Worm (Caenorhabditis elegans) whole organism, young adult: ENCODE measurements around the gene nkcc-1.

Source experiments
- B0261.1 ChIP-seq: sonication (generic microtip); optimal IDR thresholded peaks from 2 replicates; lab custom pipeline; 2016; ENCODE audit warnings: mild to moderate bottlenecking, missing genetic modification characterization, moderate library complexity, missing compliant biosample characterization
- C06A6.2 ChIP-seq: fragments of 200-800 bp; sonication (Bioruptor generic); conservative IDR thresholded peaks from 2 replicates; pipeline ENCODE4 v1.3.6; 2022; ENCODE audit warnings: missing genetic modification characterization, missing compliant biosample characterization
- F22D6.2 ChIP-seq: sonication (generic microtip); optimal IDR thresholded peaks from 2 replicates; lab custom pipeline; 2016; ENCODE audit warnings: mild to moderate bottlenecking, missing genetic modification characterization, missing compliant biosample characterization
- F39B2.1 ChIP-seq: fragments of 200-800 bp; sonication (Bioruptor generic); IDR thresholded peaks from 2 replicates; pipeline ENCODE4 v1.3.6; 2022; ENCODE audit warnings: missing genetic modification reagents, missing genetic modification characterization, missing compliant biosample characterization
- F57A8.1 ChIP-seq: fragments of 200-800 bp; sonication (Bioruptor generic); optimal IDR thresholded peaks from 2 replicates; lab custom pipeline; 2018; ENCODE audit warnings: mild to moderate bottlenecking, missing genetic modification characterization, moderate library complexity, missing compliant biosample characterization
- K11D2.4 ChIP-seq: fragments of 200-800 bp; sonication (Bioruptor generic); IDR thresholded peaks from 2 replicates; pipeline ENCODE4 v1.3.6; 2022; ENCODE audit warnings: missing genetic modification reagents, missing genetic modification characterization, missing compliant biosample characterization
- K12H6.12 ChIP-seq: fragments of 200-800 bp; sonication (Bioruptor generic); optimal IDR thresholded peaks from 2 replicates; lab custom pipeline; 2018; ENCODE audit warnings: mild to moderate bottlenecking, missing genetic modification characterization, missing compliant biosample characterization
- T26A5.8 ChIP-seq: sonication (generic microtip); optimal IDR thresholded peaks from 2 replicates; lab custom pipeline; 2016; ENCODE audit warnings: missing genetic modification characterization, missing compliant biosample characterization
- akir-1 ChIP-seq: fragments of 200-800 bp; sonication (Bioruptor generic); optimal IDR thresholded peaks from 2 replicates; lab custom pipeline; 2018; ENCODE audit warnings: mild to moderate bottlenecking, missing genetic modification characterization, moderate library complexity, missing compliant biosample characterization
- ama-1 ChIP-seq, 3 experiments: fragments of 150-350 bp in 1 of 3; sonication (generic microtip) in 2 of 3; optimal IDR thresholded peaks; 2 replicates each; lab custom pipeline; 2014 to 2018; ENCODE audit warnings: missing biosample characterization in 2 of 3, missing genetic modification characterization in 2 of 3, missing genetic modification reagents in 2 of 3
- aptf-3 ChIP-seq: fragments of 200-800 bp; sonication (Bioruptor generic); IDR thresholded peaks from 2 replicates; pipeline ENCODE4 v1.3.6; 2022; ENCODE audit warnings: missing genetic modification characterization, missing compliant biosample characterization
- bed-1 ChIP-seq: fragments of 200-800 bp; sonication (Bioruptor generic); IDR thresholded peaks from 2 replicates; pipeline ENCODE4 v1.3.6; 2022; ENCODE audit warnings: missing genetic modification reagents, missing genetic modification characterization, missing compliant biosample characterization
- bed-2 ChIP-seq: fragments of 200-800 bp; sonication (Bioruptor generic); IDR thresholded peaks from 2 replicates; pipeline ENCODE4 v1.3.6; 2022; ENCODE audit warnings: missing genetic modification reagents, missing genetic modification characterization, missing compliant biosample characterization
- ceh-27 ChIP-seq: fragments of 200-800 bp; sonication (Bioruptor generic); optimal IDR thresholded peaks from 2 replicates; lab custom pipeline; 2018; ENCODE audit warnings: mild to moderate bottlenecking, missing genetic modification characterization, moderate library complexity, missing compliant biosample characterization
- ceh-40 ChIP-seq: fragments of 200-800 bp; sonication (Bioruptor generic); IDR thresholded peaks from 2 replicates; pipeline ENCODE4 v1.3.6; 2022; ENCODE audit warnings: missing genetic modification characterization, missing compliant biosample characterization
- ceh-79 ChIP-seq: sonication (generic microtip); optimal IDR thresholded peaks from 2 replicates; lab custom pipeline; 2017; ENCODE audit warnings: mild to moderate bottlenecking, missing genetic modification characterization, missing compliant biosample characterization
- chd-7 ChIP-seq: sonication (generic microtip); optimal IDR thresholded peaks from 2 replicates; lab custom pipeline; 2016; ENCODE audit warnings: mild to moderate bottlenecking, missing genetic modification characterization, moderate library complexity, missing compliant biosample characterization
- die-1 ChIP-seq: sonication (generic microtip); optimal IDR thresholded peaks from 2 replicates; lab custom pipeline; 2016; ENCODE audit warnings: missing genotype, mild to moderate bottlenecking, missing genetic modification characterization, missing compliant biosample characterization
- dox-1 ChIP-seq: fragments of 200-800 bp; sonication (Bioruptor generic); IDR thresholded peaks from 2 replicates; pipeline ENCODE4 v1.3.6; 2022; ENCODE audit warnings: missing genetic modification reagents, missing genetic modification characterization, missing compliant biosample characterization
- egl-18 ChIP-seq: fragments of 200-800 bp; sonication (Bioruptor generic); IDR thresholded peaks from 2 replicates; pipeline ENCODE4 v1.3.6; 2022; ENCODE audit warnings: missing genetic modification reagents, missing genetic modification characterization, missing compliant biosample characterization
- egrh-3 ChIP-seq: fragments of 200-800 bp; sonication (Bioruptor generic); IDR thresholded peaks from 2 replicates; pipeline ENCODE4 v1.3.6; 2022; ENCODE audit warnings: missing genetic modification reagents, missing genetic modification characterization, missing compliant biosample characterization
- ets-4 ChIP-seq: fragments of 200-800 bp; sonication (Bioruptor generic); optimal IDR thresholded peaks from 2 replicates; lab custom pipeline; 2018; ENCODE audit warnings: mild to moderate bottlenecking, missing genetic modification characterization, missing compliant biosample characterization
- fkh-3 ChIP-seq: sonication (generic microtip); optimal IDR thresholded peaks from 2 replicates; lab custom pipeline; 2016; ENCODE audit warnings: mild to moderate bottlenecking, missing genetic modification characterization, missing compliant biosample characterization
- hmg-1.2 ChIP-seq: fragments of 200-800 bp; sonication (Bioruptor generic); IDR thresholded peaks from 2 replicates; pipeline ENCODE4 v1.3.6; 2022; ENCODE audit warnings: missing genetic modification reagents, missing genetic modification characterization, missing compliant biosample characterization
- hmg-20 ChIP-seq: fragments of 200-800 bp; sonication (Bioruptor generic); IDR thresholded peaks from 2 replicates; pipeline ENCODE4 v1.3.6; 2022; ENCODE audit warnings: missing genetic modification reagents, missing genetic modification characterization, missing compliant biosample characterization
- let-607 ChIP-seq, 2 experiments: fragments of 200-800 bp in 1 of 2; sonication (Bioruptor generic) in 1 of 2; sonication (generic microtip) in 1 of 2; optimal IDR thresholded peaks; 2 replicates each; lab custom pipeline; 2016 to 2018; ENCODE audit warnings: mild to moderate bottlenecking in 2 of 2, missing compliant biosample characterization in 2 of 2, missing genetic modification characterization in 2 of 2, moderate library complexity in 2 of 2, missing genotype in 1 of 2
- lin-40 ChIP-seq: sonication (generic microtip); optimal IDR thresholded peaks from 2 replicates; lab custom pipeline; 2016; ENCODE audit warnings: missing genetic modification characterization, mild to moderate bottlenecking, missing compliant biosample characterization, missing genotype, missing genetic modification reagents
- lsl-1 ChIP-seq: fragments of 200-800 bp; sonication (Bioruptor generic); optimal IDR thresholded peaks from 2 replicates; lab custom pipeline; 2018; ENCODE audit warnings: mild to moderate bottlenecking, missing genetic modification characterization, moderate library complexity, missing compliant biosample characterization
- madf-10 ChIP-seq: sonication (generic microtip); optimal IDR thresholded peaks from 2 replicates; lab custom pipeline; 2016; ENCODE audit warnings: mild to moderate bottlenecking, missing genetic modification characterization, missing compliant biosample characterization
- mxl-1 ChIP-seq: sonication (generic microtip); optimal IDR thresholded peaks from 2 replicates; lab custom pipeline; 2016; ENCODE audit warnings: missing genetic modification characterization, missing compliant biosample characterization
- nfya-2 ChIP-seq: fragments of 200-800 bp; sonication (Bioruptor generic); IDR thresholded peaks from 2 replicates; pipeline ENCODE4 v1.3.6; 2022; ENCODE audit warnings: missing genetic modification reagents, missing genetic modification characterization, missing compliant biosample characterization
- nhr-120 ChIP-seq: fragments of 200-800 bp; sonication (Bioruptor generic); IDR thresholded peaks from 2 replicates; pipeline ENCODE4 v1.3.6; 2022; ENCODE audit warnings: missing genetic modification characterization, missing compliant biosample characterization
- nhr-90 ChIP-seq: sonication (generic microtip); optimal IDR thresholded peaks from 2 replicates; lab custom pipeline; 2016; ENCODE audit warnings: missing genotype, mild to moderate bottlenecking, missing genetic modification characterization, missing compliant biosample characterization
- snpc-1.1 ChIP-seq: sonication (generic microtip); optimal IDR thresholded peaks from 2 replicates; lab custom pipeline; 2017; ENCODE audit warnings: missing genetic modification characterization, mild to moderate bottlenecking, missing compliant biosample characterization, antibody characterized with exemption, moderate library complexity, missing genotype, missing genetic modification reagents; ENCODE audit not compliant: insufficient read depth
- sptf-2 ChIP-seq: fragments of 200-800 bp; sonication (Bioruptor generic); optimal IDR thresholded peaks from 2 replicates; lab custom pipeline; 2018; ENCODE audit warnings: mild to moderate bottlenecking, missing genetic modification characterization, missing compliant biosample characterization
- tbp1 ChIP-seq: fragments of 200-800 bp; sonication (Bioruptor generic); optimal IDR thresholded peaks from 2 replicates; lab custom pipeline; 2018; ENCODE audit warnings: mild to moderate bottlenecking, missing genetic modification characterization, missing compliant biosample characterization
- tbx-9 ChIP-seq: sonication (generic microtip); optimal IDR thresholded peaks from 2 replicates; lab custom pipeline; 2016; ENCODE audit warnings: borderline replicate concordance, missing genetic modification characterization, inconsistent platforms, missing compliant biosample characterization
- ztf-6 ChIP-seq: fragments of 200-800 bp; sonication (Bioruptor generic); IDR thresholded peaks from 2 replicates; pipeline ENCODE4 v1.3.6; 2022; ENCODE audit warnings: missing genetic modification reagents, missing genetic modification characterization, missing compliant biosample characterization

The nkcc-1 gene

DNA sequence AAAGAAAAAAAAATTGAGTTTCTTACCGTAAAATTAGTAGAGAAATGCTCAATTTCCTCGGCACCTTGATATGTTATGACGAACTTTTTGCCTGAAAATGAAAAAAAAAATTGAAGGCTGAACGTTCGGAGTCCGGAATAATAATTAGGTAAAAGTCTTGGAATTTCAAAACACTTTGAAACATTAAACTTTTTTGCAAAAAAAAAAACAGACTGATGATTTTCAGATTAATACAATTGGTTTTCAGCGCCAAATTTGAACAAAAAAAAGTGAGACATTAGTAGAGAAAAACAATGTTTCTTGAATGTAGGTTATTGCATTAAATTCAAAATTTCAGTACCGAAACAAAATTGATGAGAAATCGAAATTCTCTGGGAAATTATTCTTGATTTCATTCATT is at the start of gene nkcc-1:
TSS of gene nkcc-1 (minus strand) at position 101 of the 400 bp plus-strand sequence.
- TF ChIP-seq hmg-1.2 = no peak
- no peak for TF ChIP-seq ceh-79 (tag; lab: Kevin White, UChicago)
- no peak for TF ChIP-seq bed-2

DNA sequence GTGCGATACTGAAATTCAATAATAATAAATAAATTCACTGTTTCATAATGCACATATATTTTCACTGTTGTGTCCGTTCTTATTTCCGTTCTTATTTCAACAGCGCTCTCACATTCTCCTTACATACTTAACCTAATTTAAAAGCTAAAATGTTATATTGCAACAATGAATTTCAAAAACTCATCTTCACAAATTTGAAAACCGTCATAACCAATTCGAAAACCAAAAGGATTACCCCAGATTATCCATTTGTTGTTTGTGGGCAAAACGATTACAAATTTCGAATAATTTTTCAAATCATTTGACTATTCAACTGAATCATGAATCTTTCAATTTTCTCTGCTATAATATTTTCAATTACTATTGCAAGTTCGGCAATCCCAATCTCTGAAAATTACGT is 48.3 kb upstream of the nkcc-1 start, which contains the start of gene R05A10.4:
TSS of gene R05A10.4 (plus strand) at position 301 of the 400 bp plus-strand sequence.
- TF ChIP-seq madf-10 (tag; lab: Kevin White, UChicago) (no peak), K12H6.12 (tag; lab: Kevin White, UChicago) (no peak)

- TF ChIP-seq madf-10 (tag; lab: Kevin White, UChicago) = no peak
- no peak for TF ChIP-seq K12H6.12 (tag; lab: Kevin White, UChicago)
- TF ChIP-seq nhr-90 (tag; lab: Kevin White, UChicago) = no peak
- TF ChIP-seq die-1 = no peak
- no peak for TF ChIP-seq lsl-1 (GFP tag; lab: Kevin White, UChicago)
- no peak for TF ChIP-seq mxl-1 (tag; lab: Kevin White, UChicago)
- no peak for TF ChIP-seq F57A8.1
- TF ChIP-seq, all 124 proteins: peak for 0
These were observed 41.6 kb upstream of the nkcc-1 start, which contains the start of gene R05A10.6 for ce11 chrIV:14165476-14165875. TSS of gene R05A10.6 (plus strand) at chrIV:14165776.

DNA sequence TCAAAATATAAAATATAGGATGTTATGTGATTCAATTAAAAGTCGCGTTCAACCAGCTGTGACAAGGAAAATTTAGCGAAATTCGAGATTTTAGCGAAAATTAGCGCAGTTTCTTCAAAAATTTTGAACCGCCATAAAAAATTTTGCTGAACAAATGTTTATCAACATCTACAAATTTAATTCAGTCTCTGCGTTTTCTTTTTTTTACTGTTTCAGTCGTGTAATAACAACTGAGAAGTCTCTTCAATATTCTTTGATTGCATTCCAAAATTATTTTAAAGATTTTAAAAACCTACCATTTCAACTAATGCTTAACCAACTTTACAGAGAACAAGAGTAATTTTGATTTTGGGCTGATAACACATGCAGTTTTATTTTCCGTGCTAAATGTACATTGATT is 40.3 kb upstream of the nkcc-1 start:
- TF ChIP-seq aptf-3 (no peak), fkh-3 (tag; lab: Kevin White, UChicago) (no peak), ceh-27 (GFP tag; lab: Kevin White, UChicago) (no peak), egl-18 (GFP tag; lab: Robert Waterston, UW) (no peak), sptf-2 (GFP tag; lab: Kevin White, UChicago) (no peak), tbp1 (GFP tag; lab: Kevin White, UChicago) (no peak), K11D2.4 (GFP tag; lab: Robert Waterston, UW) (no peak), hmg-20 (no peak), chd-7 (tag; lab: Kevin White, UChicago) (no peak), nfya-2 (GFP tag; lab: Robert Waterston, UW) (no peak), hmg-1.2 (no peak), C06A6.2 (GFP tag; lab: Robert Waterston, UW) (no peak), T26A5.8 (no peak), B0261.1 (tag; lab: Kevin White, UChicago) (no peak)

ce11 chrIV:14162772-14163171 is 38.9 kb upstream of the nkcc-1 start, which contains the start of gene R05A10.7:
TSS of gene R05A10.7 (minus strand) at chrIV:14162872.
- TF ChIP-seq F39B2.1 (GFP tag; lab: Robert Waterston, UW) = no peak
- TF ChIP-seq snpc-1.1 (tag; lab: Kevin White, UChicago) = no peak
- TF ChIP-seq nhr-120 (GFP tag; lab: Robert Waterston, UW) = no peak
- TF ChIP-seq bed-1 (GFP tag; lab: Robert Waterston, UW) = no peak

- TF ChIP-seq tbx-9 (tag; lab: Kevin White, UChicago) = no peak
- no peak for TF ChIP-seq F22D6.2
- TF ChIP-seq ceh-40 (GFP tag; lab: Robert Waterston, UW) = no peak
- TF ChIP-seq ama-1 (optimal IDR thresholded peaks at IDR 0.05; lab: Kevin White, UChicago) = no peak
- no peak for TF ChIP-seq ama-1 (GFP tag; optimal IDR thresholded peaks at IDR 0.05; lab: Kevin White, UChicago)
- TF ChIP-seq let-607 (tag; optimal IDR thresholded peaks at IDR 0.05; lab: Kevin White, UChicago) = no peak
- no peak for TF ChIP-seq lin-40 (tag; lab: Kevin White, UChicago)
- TF ChIP-seq akir-1 (GFP tag; lab: Kevin White, UChicago) = no peak
- TF ChIP-seq egl-18 (GFP tag; lab: Robert Waterston, UW) = no peak
- TF ChIP-seq egrh-3 (GFP tag; lab: Robert Waterston, UW) = no peak
- no peak for TF ChIP-seq dox-1 (GFP tag; lab: Robert Waterston, UW)
- no peak for TF ChIP-seq ets-4 (GFP tag; lab: Kevin White, UChicago)
- no peak for TF ChIP-seq sptf-2 (GFP tag; lab: Kevin White, UChicago)
- TF ChIP-seq ztf-6 (GFP tag; lab: Robert Waterston, UW) = no peak
- TF ChIP-seq F57A8.1 = no peak
These were observed 34.2 kb upstream of the nkcc-1 start, which contains the start of gene R05A10.8 for ce11 chrIV:14158086-14158485. TSS of gene R05A10.8 (minus strand) at chrIV:14158186.
